Worm (Caenorhabditis elegans) whole organism, L4 larva: ENCODE results near the gene wrt-6.

ENCODE experiments used
- D1046.2 ChIP-seq: fragments of 200-800 bp; sonication (Bioruptor generic); IDR thresholded peaks from 2 replicates; pipeline ENCODE4 v1.3.6; 2022; ENCODE audit warnings: missing genetic modification characterization, missing compliant biosample characterization
- F10B5.3 ChIP-seq: sonication (generic microtip); optimal IDR thresholded peaks from 2 replicates; lab custom pipeline; 2016; ENCODE audit warnings: mild to moderate bottlenecking, missing genetic modification characterization, missing compliant biosample characterization
- F26F4.8 ChIP-seq: fragments of 200-800 bp; sonication (Bioruptor generic); conservative IDR thresholded peaks from 2 replicates; pipeline ENCODE4 v1.3.6; 2022; ENCODE audit warnings: missing genetic modification characterization, missing compliant biosample characterization
- Y48G9A.11 ChIP-seq: fragments of 200-800 bp; sonication (Bioruptor generic); IDR thresholded peaks from 2 replicates; pipeline ENCODE4 v1.3.6; 2022; ENCODE audit warnings: missing genetic modification reagents, missing genetic modification characterization, missing compliant biosample characterization
- Y5F2A.4 ChIP-seq: fragments of 200-800 bp; sonication (Bioruptor generic); optimal IDR thresholded peaks from 2 replicates; lab custom pipeline; 2018; ENCODE audit warnings: mild to moderate bottlenecking, missing genetic modification characterization, missing compliant biosample characterization
- ZK337.2 ChIP-seq: fragments of 200-800 bp; sonication (Bioruptor generic); IDR thresholded peaks from 2 replicates; pipeline ENCODE4 v1.3.6; 2022; ENCODE audit warnings: missing genetic modification reagents, missing genetic modification characterization, missing compliant biosample characterization
- ZK546.5 ChIP-seq, 2 experiments: sonication (generic microtip); optimal IDR thresholded peaks; 2 replicates each; lab custom pipeline; 2017; ENCODE audit warnings: missing biosample characterization in 2 of 2, missing genetic modification characterization in 2 of 2
- aly-2 ChIP-seq: sonication (generic microtip); optimal IDR thresholded peaks from 2 replicates; lab custom pipeline; 2018; ENCODE audit warnings: missing biosample characterization, missing genetic modification characterization
- ama-1 ChIP-seq: fragments of 150-350 bp; optimal IDR thresholded peaks from 2 replicates; lab custom pipeline; 2014; ENCODE audit warnings: inconsistent platforms, mixed read lengths
- arid-1 ChIP-seq: fragments of 200-800 bp; sonication (Bioruptor generic); conservative IDR thresholded peaks from 2 replicates; pipeline ENCODE4 v1.3.6; 2022; ENCODE audit warnings: missing genetic modification reagents, missing genetic modification characterization, missing compliant biosample characterization
- ceh-32 ChIP-seq: sonication (generic microtip); optimal IDR thresholded peaks from 2 replicates; lab custom pipeline; 2016; ENCODE audit warnings: mild to moderate bottlenecking, missing genetic modification characterization, missing compliant biosample characterization; ENCODE audit not compliant: poor library complexity
- daf-12 ChIP-seq: fragments of 150-350 bp; optimal IDR thresholded peaks from 2 replicates; lab custom pipeline; 2014; ENCODE audit warnings: missing biosample characterization, missing genetic modification reagents, missing genetic modification characterization
- daf-16 ChIP-seq, 3 experiments: sonication (generic microtip); optimal IDR thresholded peaks; 2 replicates each; lab custom pipeline; 2016 to 2017; ENCODE audit warnings: missing genetic modification characterization in 3 of 3, missing genetic modification reagents in 3 of 3, mild to moderate bottlenecking in 2 of 3, missing compliant biosample characterization in 2 of 3, missing biosample characterization in 1 of 3, moderate library complexity in 1 of 3
- daf-19 ChIP-seq: fragments of 200-800 bp; sonication (Bioruptor generic); conservative IDR thresholded peaks from 2 replicates; pipeline ENCODE4 v1.3.6; 2022; ENCODE audit warnings: missing genetic modification characterization, missing compliant biosample characterization
- daf-8 ChIP-seq: fragments of 200-800 bp; sonication (Bioruptor generic); IDR thresholded peaks from 2 replicates; pipeline ENCODE4 v1.3.6; 2022; ENCODE audit warnings: missing genetic modification characterization, missing compliant biosample characterization
- dmd-8 ChIP-seq: fragments of 200-800 bp; sonication (Bioruptor generic); IDR thresholded peaks from 2 replicates; pipeline ENCODE4 v1.3.6; 2022; ENCODE audit warnings: missing genetic modification characterization, missing compliant biosample characterization
- dmd-9 ChIP-seq: fragments of 200-800 bp; sonication (Bioruptor generic); IDR thresholded peaks from 2 replicates; pipeline ENCODE4 v1.3.6; 2022; ENCODE audit warnings: missing genetic modification reagents, missing genetic modification characterization, missing compliant biosample characterization
- dpl-1 ChIP-seq: fragments of 150-350 bp; optimal IDR thresholded peaks from 2 replicates; lab custom pipeline; 2014; ENCODE audit warnings: missing biosample characterization, missing genetic modification reagents, missing genetic modification characterization
- egl-43 ChIP-seq: fragments of 200-800 bp; sonication (Bioruptor generic); IDR thresholded peaks from 2 replicates; pipeline ENCODE4 v1.3.6; 2022; ENCODE audit warnings: missing genetic modification reagents, missing genetic modification characterization, missing compliant biosample characterization
- hif-1 ChIP-seq, 2 experiments: sonication (generic microtip); optimal IDR thresholded peaks; 2 replicates each; lab custom pipeline; 2016 to 2017; ENCODE audit warnings: missing compliant biosample characterization in 2 of 2, missing genetic modification characterization in 2 of 2, missing genetic modification reagents in 2 of 2, missing genotype in 2 of 2, mild to moderate bottlenecking in 1 of 2
- hlh-11 ChIP-seq: fragments of 200-800 bp; sonication (Bioruptor generic); optimal IDR thresholded peaks from 2 replicates; lab custom pipeline; 2018; ENCODE audit warnings: mild to moderate bottlenecking, missing genetic modification characterization, missing compliant biosample characterization
- hlh-30 ChIP-seq: sonication (generic microtip); optimal IDR thresholded peaks from 2 replicates; lab custom pipeline; 2017; ENCODE audit warnings: antibody characterized with exemption, mild to moderate bottlenecking, missing genetic modification characterization, missing compliant biosample characterization; ENCODE audit not compliant: insufficient read depth
- hmg-1.1 ChIP-seq: fragments of 200-800 bp; sonication (Bioruptor generic); IDR thresholded peaks from 2 replicates; pipeline ENCODE4 v1.3.6; 2022; ENCODE audit warnings: missing genetic modification reagents, missing genetic modification characterization, missing compliant biosample characterization
- lin-1 ChIP-seq: fragments of 200-800 bp; sonication (Bioruptor generic); IDR thresholded peaks from 2 replicates; pipeline ENCODE4 v1.3.6; 2022; ENCODE audit warnings: missing genetic modification reagents, missing genetic modification characterization, missing compliant biosample characterization
- lin-15B ChIP-seq: fragments of 150-350 bp; sonication (generic microtip); optimal IDR thresholded peaks from 3 replicates; lab custom pipeline; 2014; ENCODE audit warnings: missing biosample characterization, missing genetic modification characterization
- lin-29 ChIP-seq: fragments of 200-800 bp; sonication (Bioruptor generic); IDR thresholded peaks from 2 replicates; pipeline ENCODE4 v1.3.6; 2022; ENCODE audit warnings: missing genetic modification reagents, missing genetic modification characterization, missing compliant biosample characterization
- lin-39 ChIP-seq: fragments of 150-350 bp; optimal IDR thresholded peaks from 2 replicates; lab custom pipeline; 2014; ENCODE audit warnings: missing biosample characterization, missing genetic modification reagents, missing genetic modification characterization
- madf-5 ChIP-seq, 2 experiments: fragments of 200-800 bp; sonication (Bioruptor generic); IDR thresholded peaks; 2 replicates each; pipeline ENCODE4 v1.3.6; 2022; ENCODE audit warnings: missing compliant biosample characterization in 2 of 2, missing genetic modification characterization in 2 of 2
- madf-9 ChIP-seq: fragments of 200-800 bp; sonication (Bioruptor generic); conservative IDR thresholded peaks from 2 replicates; pipeline ENCODE4 v1.3.6; 2022; ENCODE audit warnings: missing genetic modification reagents, missing genetic modification characterization, missing compliant biosample characterization
- mdt-29 ChIP-seq: fragments of 200-800 bp; sonication (Bioruptor generic); IDR thresholded peaks from 2 replicates; pipeline ENCODE4 v1.3.6; 2022; ENCODE audit warnings: missing genetic modification reagents, missing genetic modification characterization, missing compliant biosample characterization
- mxl-2 ChIP-seq: fragments of 200-800 bp; sonication (Bioruptor generic); conservative IDR thresholded peaks from 2 replicates; pipeline ENCODE4 v1.3.6; 2022; ENCODE audit warnings: missing genetic modification reagents, missing genetic modification characterization, missing compliant biosample characterization
- mxl-3 ChIP-seq: fragments of 200-800 bp; sonication (Bioruptor generic); optimal IDR thresholded peaks from 2 replicates; lab custom pipeline; 2018; ENCODE audit warnings: mild to moderate bottlenecking, missing genetic modification characterization, missing compliant biosample characterization
- nhr-102 ChIP-seq: sonication (generic microtip); optimal IDR thresholded peaks from 2 replicates; lab custom pipeline; 2016; ENCODE audit warnings: mild to moderate bottlenecking, missing genetic modification characterization, moderate library complexity, missing compliant biosample characterization
- nhr-11 ChIP-seq: fragments of 150-350 bp; optimal IDR thresholded peaks from 2 replicates; lab custom pipeline; 2014; ENCODE audit warnings: missing biosample characterization, missing genetic modification characterization
- nhr-25 ChIP-seq: sonication (generic microtip); optimal IDR thresholded peaks from 2 replicates; lab custom pipeline; 2017; ENCODE audit warnings: missing genetic modification characterization, mild to moderate bottlenecking, missing compliant biosample characterization, antibody characterized with exemption, moderate library complexity, borderline replicate concordance; ENCODE audit not compliant: insufficient read depth
- nhr-77 ChIP-seq: fragments of 150-350 bp; optimal IDR thresholded peaks from 2 replicates; lab custom pipeline; 2014; ENCODE audit warnings: missing biosample characterization, missing genetic modification characterization
- pha-4 ChIP-seq, 2 experiments: fragments of 150-350 bp in 1 of 2; fragments of 200-800 bp in 1 of 2; sonication (Bioruptor generic) in 1 of 2; IDR thresholded peaks in 1 of 2; optimal IDR thresholded peaks in 1 of 2; 2 replicates each; pipeline versions ENCODE4 v1.3.6 to Lab custom; 2014 to 2022; ENCODE audit warnings: missing genetic modification characterization in 2 of 2, missing genetic modification reagents in 2 of 2, missing biosample characterization in 1 of 2, missing compliant biosample characterization in 1 of 2
- sdz-12 ChIP-seq: fragments of 200-800 bp; sonication (Bioruptor generic); optimal IDR thresholded peaks from 2 replicates; lab custom pipeline; 2018; ENCODE audit warnings: mild to moderate bottlenecking, missing genetic modification characterization, missing compliant biosample characterization
- set-16 ChIP-seq: fragments of 200-800 bp; sonication (Bioruptor generic); IDR thresholded peaks from 2 replicates; pipeline ENCODE4 v1.3.6; 2022; ENCODE audit warnings: missing genetic modification reagents, missing genetic modification characterization, missing compliant biosample characterization
- snpc-1.2 ChIP-seq: fragments of 200-800 bp; sonication (Bioruptor generic); IDR thresholded peaks from 2 replicates; pipeline ENCODE4 v1.3.6; 2022; ENCODE audit warnings: missing genetic modification reagents, missing genetic modification characterization, missing compliant biosample characterization
- unc-62 ChIP-seq, 3 experiments: fragments of 150-350 bp in 1 of 3; sonication (generic microtip); optimal IDR thresholded peaks in 2 of 3; peaks in 1 of 3; 1 replicate in 1 of 3; 2 replicates in 2 of 3; lab custom pipeline; 2014 to 2017; ENCODE audit warnings: missing biosample characterization in 3 of 3, missing genetic modification characterization in 3 of 3, missing genetic modification reagents in 3 of 3, missing genotype in 1 of 3
- zfp-2 ChIP-seq: sonication (generic microtip); optimal IDR thresholded peaks from 2 replicates; lab custom pipeline; 2016; ENCODE audit warnings: mild to moderate bottlenecking, missing genetic modification characterization, missing compliant biosample characterization
- ztf-11 ChIP-seq: fragments of 150-350 bp; optimal IDR thresholded peaks from 2 replicates; lab custom pipeline; 2014; ENCODE audit warnings: missing biosample characterization, missing genetic modification characterization

wrt-6 gene

ce11 chrX:3446011-3446410 lies 34.0 kb upstream of the wrt-6 start, which contains the start of gene ZK813.1:
TSS of gene ZK813.1 (plus strand) at chrX:3446311.
- TF ChIP-seq daf-8 (GFP tag; lab: Robert Waterston, UW) (no peak), lin-15B (no peak), nhr-77 (tag; lab: Kevin White, UChicago) (no peak), pha-4 (GFP tag; IDR thresholded peaks at IDR 0.05; lab: Robert Waterston, UW) (no peak), pha-4 (tag; optimal IDR thresholded peaks at IDR 0.05; lab: Kevin White, UChicago) (no peak), hlh-11 (no peak), lin-29 (GFP tag; lab: Robert Waterston, UW) (no peak), lin-1 (no peak), ZK546.5 (tag; optimal IDR thresholded peaks at IDR 0.05; lab: Kevin White, UChicago) (no peak), F26F4.8 (GFP tag; lab: Robert Waterston, UW) (no peak), ztf-11 (tag; lab: Kevin White, UChicago) (no peak), dmd-9 (GFP tag; lab: Robert Waterston, UW) (no peak), lin-39 (no peak), mxl-3 (no peak), Y5F2A.4 (GFP tag; lab: Kevin White, UChicago) (no peak), madf-5 (GFP tag; IDR thresholded peaks at IDR 0.05; lab: Robert Waterston, UW) (no peak), daf-12 (tag; lab: Kevin White, UChicago) (no peak), Y48G9A.11 (GFP tag; lab: Robert Waterston, UW) (no peak), mdt-29 (no peak), hlh-30 (tag; lab: Kevin White, UChicago) (no peak)
- TF ChIP-seq, all 104 proteins: peak for 0

- TF ChIP-seq nhr-25 (tag; lab: Kevin White, UChicago) (no peak), ceh-32 (tag; lab: Kevin White, UChicago) (no peak), ZK546.5 (tag; optimal IDR thresholded peaks at IDR 0.05; lab: Kevin White, UChicago) (no peak), arid-1 (no peak), madf-5 (GFP tag; IDR thresholded peaks at IDR 0.05; lab: Robert Waterston, UW) (no peak), unc-62 (GFP tag; optimal IDR thresholded peaks at IDR 0.05 in 1 of 2; lab: Kevin White, UChicago) (peak in 1 of 2 experiments; percentile 15), unc-62 (tag; optimal IDR thresholded peaks at IDR 0.05; lab: Kevin White, UChicago) (no peak)
Measured at ce11 chrX:3451122-3451521, 28.9 kb upstream of the wrt-6 start, which contains the start of gene ZK813.5. TSS of gene ZK813.5 (minus strand) at chrX:3451222.

ce11 chrX:3453870-3454269 lies 26.2 kb upstream of the wrt-6 start:
- TF ChIP-seq nhr-102 (no peak), unc-62 (GFP tag; optimal IDR thresholded peaks at IDR 0.05 in 1 of 2; lab: Kevin White, UChicago) (peak in 1 of 2 experiments; percentile 90), unc-62 (tag; optimal IDR thresholded peaks at IDR 0.05; lab: Kevin White, UChicago) (no peak), madf-9 (GFP tag; lab: Robert Waterston, UW) (no peak), dpl-1 (GFP tag; lab: Kevin White, UChicago) (no peak)

- no peak for TF ChIP-seq egl-43 (GFP tag; lab: Robert Waterston, UW)
- 0 out of 2 replicates have a peak, but pooled peaks have one; percentile 20 for TF ChIP-seq hmg-1.1 (GFP tag; lab: Robert Waterston, UW)
- TF ChIP-seq hlh-11 = peak; percentile 38
- peak in 1 of 2 experiments; percentile 66 for TF ChIP-seq daf-16 (GFP tag; optimal IDR thresholded peaks at IDR 0.05; lab: Kevin White, UChicago)
- TF ChIP-seq daf-16 (tag; optimal IDR thresholded peaks at IDR 0.05; lab: Kevin White, UChicago) = no peak
- no peak for TF ChIP-seq set-16 (GFP tag; lab: Robert Waterston, UW)
- no peak for TF ChIP-seq mxl-2 (GFP tag; lab: Robert Waterston, UW)
- TF ChIP-seq D1046.2 = no peak
- TF ChIP-seq ama-1 = no peak
- TF ChIP-seq F10B5.3 = no peak
- TF ChIP-seq sdz-12 (GFP tag; lab: Kevin White, UChicago) = no peak
- no peak for TF ChIP-seq daf-19 (GFP tag; lab: Robert Waterston, UW)
- TF ChIP-seq hif-1 (tag; optimal IDR thresholded peaks at IDR 0.05; lab: Kevin White, UChicago) = no peak
- TF ChIP-seq dpl-1 (GFP tag; lab: Kevin White, UChicago) = no peak
- peak; percentile 61 for TF ChIP-seq nhr-11 (tag; lab: Kevin White, UChicago)
- no peak for TF ChIP-seq snpc-1.2
- no peak for TF ChIP-seq zfp-2
- no peak for TF ChIP-seq aly-2 (tag; lab: Kevin White, UChicago)
- TF ChIP-seq daf-12 (tag; lab: Kevin White, UChicago) = no peak
- TF ChIP-seq dmd-8 (GFP tag; lab: Robert Waterston, UW) = no peak
- no peak for TF ChIP-seq nhr-77 (tag; lab: Kevin White, UChicago)
- no peak for TF ChIP-seq ZK337.2 (GFP tag; lab: Robert Waterston, UW)
Measured at ce11 chrX:3455561-3455960, 24.5 kb upstream of the wrt-6 start.
